Fruit fly (Drosophila melanogaster): Measurements from ENCODE around the gene Or1a.

Or1a gene

dm6 chrX:340809-341208 is 25.9 kb downstream of the Or1a start:
- TF ChIP-seq CG8159 (tag; optimal IDR thresholded peaks at IDR 0.05) = peak; percentile 47
- TF ChIP-seq Pif1A (GFP tag; optimal IDR thresholded peaks at IDR 0.05) = peak; percentile 16
- no peak for TF ChIP-seq fd96Ca (GFP tag; IDR thresholded peaks at IDR 0.05)
- TF ChIP-seq D1 (tag; optimal IDR thresholded peaks at IDR 0.05) = no peak
- peak; percentile 25; the same call in 1 of the 3 replicates for TF ChIP-seq CG4496 (GFP tag; IDR thresholded peaks at IDR 0.05)
- TF ChIP-seq Ets98B (GFP tag; IDR thresholded peaks at IDR 0.05) = peak; percentile 14; the same call in 1 of the 2 replicates
- no peak for TF ChIP-seq rn (GFP tag; IDR thresholded peaks at IDR 0.05)
- TF ChIP-seq CG32121 (GFP tag; IDR thresholded peaks at IDR 0.05) = 0 out of 2 replicates have a peak, but pooled peaks have one; percentile 17
- TF ChIP-seq CG8301 (tag; optimal IDR thresholded peaks at IDR 0.05) = no peak

- TF ChIP-seq CG12605 (GFP tag; IDR thresholded peaks at IDR 0.05) (0 out of 2 replicates have a peak, but pooled peaks have one; percentile 8), CG13204 (GFP tag; optimal IDR thresholded peaks at IDR 0.05) (no peak), Pif1A (GFP tag; optimal IDR thresholded peaks at IDR 0.05) (peak; percentile 31), fd96Ca (GFP tag; IDR thresholded peaks at IDR 0.05) (no peak), CG34367 (tag; optimal IDR thresholded peaks at IDR 0.05) (peak; percentile 54), CG8159 (tag; optimal IDR thresholded peaks at IDR 0.05) (peak; percentile 83), CG4496 (GFP tag; IDR thresholded peaks at IDR 0.05) (0 out of 3 replicates have a peak, but pooled peaks have one; percentile 19), CG15710 (tag; optimal IDR thresholded peaks at IDR 0.05) (peak; percentile 70), CG17806 (tag; optimal IDR thresholded peaks at IDR 0.05) (peak; percentile 74), CG9948 (tag; optimal IDR thresholded peaks at IDR 0.05) (peak; percentile 63), rn (GFP tag; IDR thresholded peaks at IDR 0.05) (no peak), EcR (GFP tag; optimal IDR thresholded peaks at IDR 0.05) (peak; percentile 34), gl (tag; optimal IDR thresholded peaks at IDR 0.05) (no peak), Snoo (tag; optimal IDR thresholded peaks at IDR 0.05) (peak; percentile 6), CG32121 (GFP tag; IDR thresholded peaks at IDR 0.05) (peak; percentile 52), CG10348 (GFP tag; IDR thresholded peaks at IDR 0.05) (no peak), CG8301 (tag; optimal IDR thresholded peaks at IDR 0.05) (peak; percentile 33), Pif1B (GFP tag; optimal IDR thresholded peaks at IDR 0.05) (peak; percentile 54), Ets98B (GFP tag; IDR thresholded peaks at IDR 0.05) (no peak; the same call in 1 of the 2 replicates), D1 (tag; optimal IDR thresholded peaks at IDR 0.05) (peak; percentile 48), CG14655 (GFP tag; optimal IDR thresholded peaks at IDR 0.05) (peak; percentile 48)
Measured at dm6 chrX:342422-343169, 27.7 kb downstream of the Or1a start.

dm6 chrX:345246-345645 is 30.3 kb downstream of the Or1a start:
- TF ChIP-seq CG15710 (tag; optimal IDR thresholded peaks at IDR 0.05) (peak; percentile 88), CG13204 (GFP tag; optimal IDR thresholded peaks at IDR 0.05) (peak; percentile 53), Ets98B (GFP tag; IDR thresholded peaks at IDR 0.05) (peak; percentile 92), CG8159 (tag; optimal IDR thresholded peaks at IDR 0.05) (peak; percentile 87), Pif1B (GFP tag; optimal IDR thresholded peaks at IDR 0.05) (peak; percentile 78), Pif1A (GFP tag; optimal IDR thresholded peaks at IDR 0.05) (peak; percentile 82), CG17806 (tag; optimal IDR thresholded peaks at IDR 0.05) (peak; percentile 85), CG14655 (GFP tag; optimal IDR thresholded peaks at IDR 0.05) (peak; percentile 93), CG8301 (tag; optimal IDR thresholded peaks at IDR 0.05) (peak; percentile 92), CG32121 (GFP tag; IDR thresholded peaks at IDR 0.05) (peak; percentile 88), CG9948 (tag; optimal IDR thresholded peaks at IDR 0.05) (peak; percentile 84), CG34367 (tag; optimal IDR thresholded peaks at IDR 0.05) (peak; percentile 80), EcR (GFP tag; optimal IDR thresholded peaks at IDR 0.05) (peak; percentile 63), D1 (tag; optimal IDR thresholded peaks at IDR 0.05) (peak; percentile 75), fd96Ca (GFP tag; IDR thresholded peaks at IDR 0.05) (peak; percentile 61; the same call in 2 of the 3 replicates), rn (GFP tag; IDR thresholded peaks at IDR 0.05) (peak; percentile 53; the same call in 1 of the 2 replicates), CG4496 (GFP tag; IDR thresholded peaks at IDR 0.05) (peak; percentile 95), gl (tag; optimal IDR thresholded peaks at IDR 0.05) (peak; percentile 74), CG10348 (GFP tag; IDR thresholded peaks at IDR 0.05) (peak; percentile 42; the same call in 1 of the 2 replicates), CG12605 (GFP tag; IDR thresholded peaks at IDR 0.05) (peak; percentile 84), Snoo (tag; optimal IDR thresholded peaks at IDR 0.05) (peak; percentile 31)

dm6 chrX:350266-350665 is 35.3 kb downstream of the Or1a start, which contains the start of gene CG43181:
TSS of gene CG43181 (plus strand) at chrX:350566.
- TF ChIP-seq D1 (tag; optimal IDR thresholded peaks at IDR 0.05) (no peak), fd96Ca (GFP tag; IDR thresholded peaks at IDR 0.05) (no peak), CG13204 (GFP tag; optimal IDR thresholded peaks at IDR 0.05) (no peak), CG32121 (GFP tag; IDR thresholded peaks at IDR 0.05) (no peak), gl (tag; optimal IDR thresholded peaks at IDR 0.05) (no peak), Snoo (tag; optimal IDR thresholded peaks at IDR 0.05) (no peak), rn (GFP tag; IDR thresholded peaks at IDR 0.05) (no peak), Pif1A (GFP tag; optimal IDR thresholded peaks at IDR 0.05) (no peak), CG14655 (GFP tag; optimal IDR thresholded peaks at IDR 0.05) (no peak), EcR (GFP tag; optimal IDR thresholded peaks at IDR 0.05) (no peak), CG34367 (tag; optimal IDR thresholded peaks at IDR 0.05) (no peak), CG8159 (tag; optimal IDR thresholded peaks at IDR 0.05) (no peak), Ets98B (GFP tag; IDR thresholded peaks at IDR 0.05) (no peak), CG17806 (tag; optimal IDR thresholded peaks at IDR 0.05) (no peak), CG15710 (tag; optimal IDR thresholded peaks at IDR 0.05) (no peak), CG8301 (tag; optimal IDR thresholded peaks at IDR 0.05) (no peak)

dm6 chrX:350970-351369 is 36.0 kb downstream of the Or1a start:
- no peak for TF ChIP-seq rn (GFP tag; IDR thresholded peaks at IDR 0.05)
- no peak for TF ChIP-seq fd96Ca (GFP tag; IDR thresholded peaks at IDR 0.05)
- TF ChIP-seq gl (tag; optimal IDR thresholded peaks at IDR 0.05) = no peak
- no peak for TF ChIP-seq CG14655 (GFP tag; optimal IDR thresholded peaks at IDR 0.05)
- no peak for TF ChIP-seq EcR (GFP tag; optimal IDR thresholded peaks at IDR 0.05)
- TF ChIP-seq CG10348 (GFP tag; IDR thresholded peaks at IDR 0.05) = no peak
- TF ChIP-seq D1 (tag; optimal IDR thresholded peaks at IDR 0.05) = no peak
- TF ChIP-seq CG15710 (tag; optimal IDR thresholded peaks at IDR 0.05) = no peak
- no peak for TF ChIP-seq Pif1B (GFP tag; optimal IDR thresholded peaks at IDR 0.05)
- no peak for TF ChIP-seq CG13204 (GFP tag; optimal IDR thresholded peaks at IDR 0.05)
- TF ChIP-seq CG17806 (tag; optimal IDR thresholded peaks at IDR 0.05) = no peak
- no peak for TF ChIP-seq CG32121 (GFP tag; IDR thresholded peaks at IDR 0.05)
- TF ChIP-seq CG12605 (GFP tag; IDR thresholded peaks at IDR 0.05) = no peak
- no peak for TF ChIP-seq Ets98B (GFP tag; IDR thresholded peaks at IDR 0.05)
- TF ChIP-seq CG8159 (tag; optimal IDR thresholded peaks at IDR 0.05) = no peak

Measured in whole organism, pupa.